Worm (Caenorhabditis elegans): ENCODE results near the gene C33D9.3.

Gene C33D9.3

DNA sequence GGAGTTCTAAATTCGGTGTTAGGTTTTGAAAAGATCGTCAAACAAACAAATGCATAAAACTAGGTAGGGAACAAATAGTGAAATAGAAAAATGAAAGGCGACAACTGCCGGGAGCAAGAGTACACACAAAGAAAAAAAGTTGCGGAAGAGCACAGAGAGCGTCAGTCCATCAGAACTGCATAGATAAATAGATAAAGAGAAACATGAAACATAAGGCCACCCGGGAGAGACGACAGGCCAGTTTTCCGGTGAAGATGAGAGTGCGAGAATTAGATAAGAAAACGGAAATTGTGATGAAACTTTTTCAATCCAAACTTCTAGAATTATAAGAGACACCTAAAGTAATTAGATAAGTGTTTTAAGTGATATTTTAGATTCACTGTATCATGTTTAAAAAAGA is 35.0 kb downstream of the C33D9.3 start (continued):
- TF ChIP-seq dmd-9 (GFP tag; IDR thresholded peaks at IDR 0.05), result no peak
- no peak for TF ChIP-seq mxl-3 (GFP tag; optimal IDR thresholded peaks at IDR 0.05)
- no peak for TF ChIP-seq daf-16 (GFP tag; optimal IDR thresholded peaks at IDR 0.05)
- peak; percentile 72 for TF ChIP-seq daf-16 (tag; optimal IDR thresholded peaks at IDR 0.05)
- TF ChIP-seq ceh-62 (tag; optimal IDR thresholded peaks at IDR 0.05), result no peak
- TF ChIP-seq R02D3.7 (tag; optimal IDR thresholded peaks at IDR 0.05), result no peak
- TF ChIP-seq pqm-1 (tag; optimal IDR thresholded peaks at IDR 0.05), result peak; percentile 89
- no peak for TF ChIP-seq skn-1 (tag; optimal IDR thresholded peaks at IDR 0.05)
- TF ChIP-seq hlh-11 (tag; optimal IDR thresholded peaks at IDR 0.05), result peak; percentile 73
- peak; percentile 59 for TF ChIP-seq dve-1 (tag; optimal IDR thresholded peaks at IDR 0.05; ENCODE audit: insufficient read depth)
- TF ChIP-seq tra-1 (GFP tag; IDR thresholded peaks at IDR 0.05), result 0 out of 2 replicates have a peak, but pooled peaks have one; percentile 44
- TF ChIP-seq ceh-82 (tag; optimal IDR thresholded peaks at IDR 0.05), result no peak
- TF ChIP-seq nhr-42 (GFP tag; IDR thresholded peaks at IDR 0.05), result no peak
- no peak for TF ChIP-seq hmg-1.1 (GFP tag; IDR thresholded peaks at IDR 0.05)
- TF ChIP-seq ZK546.5 (tag; optimal IDR thresholded peaks at IDR 0.05), result no peak
- no peak for TF ChIP-seq hif-1 (tag; optimal IDR thresholded peaks at IDR 0.05)
- no peak for TF ChIP-seq ceh-44 (GFP tag; IDR thresholded peaks at IDR 0.05)
- no peak for TF ChIP-seq F10B5.3 (tag; optimal IDR thresholded peaks at IDR 0.05)
- peak in 1 of 2 experiments; percentile 4 for TF ChIP-seq lsy-2 (tag; optimal IDR thresholded peaks at IDR 0.05)
- TF ChIP-seq nhr-6 (tag; optimal IDR thresholded peaks at IDR 0.05), result no peak
- TF ChIP-seq nhr-10 (tag; optimal IDR thresholded peaks at IDR 0.05), result no peak
- TF ChIP-seq ZK337.2 (GFP tag; IDR thresholded peaks at IDR 0.05), result no peak
- no peak for TF ChIP-seq duxl-1 (tag; optimal IDR thresholded peaks at IDR 0.05; ENCODE audit: poor library complexity)
- no peak for TF ChIP-seq attf-4 (tag; optimal IDR thresholded peaks at IDR 0.05)
- TF ChIP-seq mdl-1 (tag; optimal IDR thresholded peaks at IDR 0.05), result peak in 1 of 2 experiments; percentile 14
- TF ChIP-seq lim-7 (GFP tag; IDR thresholded peaks at IDR 0.05), result no peak
- no peak for TF ChIP-seq fkh-10 (GFP tag; optimal IDR thresholded peaks at IDR 0.05)
- no peak for TF ChIP-seq nhr-48 (tag; optimal IDR thresholded peaks at IDR 0.05)

DNA sequence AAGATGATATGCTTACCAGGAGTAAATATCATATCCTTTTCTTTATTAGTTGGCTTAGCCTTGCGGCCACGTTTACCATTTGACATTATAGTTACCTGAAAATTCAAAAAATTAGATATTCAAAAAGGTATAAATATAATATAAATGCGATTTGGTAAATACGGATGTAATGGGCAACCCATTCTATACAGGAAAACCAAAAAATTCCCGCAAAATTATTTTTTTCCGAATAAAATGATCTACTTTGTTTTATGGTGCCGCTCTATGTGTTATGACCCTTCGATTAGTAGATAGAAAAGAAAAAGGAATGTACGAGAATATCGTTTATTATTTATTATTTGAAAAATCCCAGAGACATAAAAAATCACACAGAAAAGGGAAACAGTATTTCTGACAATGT is 38.0 kb downstream of the C33D9.3 start, which contains the start of gene elli-1:
Gene elli-1, minus strand, starts transcription at position 101 of the 400 bp plus-strand sequence.
- TF ChIP-seq Y105C5A.15 (GFP tag; IDR thresholded peaks at IDR 0.05) (no peak), jun-1 (tag; optimal IDR thresholded peaks at IDR 0.05) (no peak), tra-1 (GFP tag; IDR thresholded peaks at IDR 0.05) (no peak), nhr-28 (tag; optimal IDR thresholded peaks at IDR 0.05) (no peak), unc-130 (GFP tag; optimal IDR thresholded peaks at IDR 0.05) (no peak), zfp-3 (GFP tag; conservative IDR thresholded peaks at IDR 0.05) (no peak), lsy-2 (tag; optimal IDR thresholded peaks at IDR 0.05) (no peak)

DNA sequence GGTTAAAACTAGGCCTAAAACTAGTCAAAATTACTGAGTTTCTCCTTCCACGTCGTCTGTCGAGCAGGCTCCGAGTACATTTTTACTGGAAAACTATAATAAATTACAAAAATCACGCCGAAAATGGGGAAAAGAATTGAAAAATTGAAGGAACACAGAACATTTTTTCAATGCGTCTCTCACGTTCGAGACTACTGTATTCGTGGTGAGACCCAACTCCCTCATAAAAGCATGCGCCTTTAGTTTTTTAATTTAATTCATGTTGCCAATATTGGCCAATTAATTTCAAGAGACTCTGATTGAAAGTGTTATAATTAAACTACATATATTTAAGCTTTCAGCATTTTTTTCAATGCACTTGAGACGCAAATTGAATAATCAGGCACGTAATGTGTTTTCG is 38.6 kb downstream of the C33D9.3 start:
- TF ChIP-seq snpc-1.2 (GFP tag; IDR thresholded peaks at IDR 0.05), result 0 out of 2 replicates have a peak, but pooled peaks have one; percentile 6
- no peak for TF ChIP-seq lin-1 (GFP tag; IDR thresholded peaks at IDR 0.05)

- peak; percentile 34; the same call in 1 of the 2 replicates for TF ChIP-seq snpc-1.2 (GFP tag; IDR thresholded peaks at IDR 0.05)
- no peak for TF ChIP-seq duxl-1 (tag; optimal IDR thresholded peaks at IDR 0.05; ENCODE audit: poor library complexity)
Measured at ce11 chrIV:8752492-8752891, 40.2 kb downstream of the C33D9.3 start.

DNA sequence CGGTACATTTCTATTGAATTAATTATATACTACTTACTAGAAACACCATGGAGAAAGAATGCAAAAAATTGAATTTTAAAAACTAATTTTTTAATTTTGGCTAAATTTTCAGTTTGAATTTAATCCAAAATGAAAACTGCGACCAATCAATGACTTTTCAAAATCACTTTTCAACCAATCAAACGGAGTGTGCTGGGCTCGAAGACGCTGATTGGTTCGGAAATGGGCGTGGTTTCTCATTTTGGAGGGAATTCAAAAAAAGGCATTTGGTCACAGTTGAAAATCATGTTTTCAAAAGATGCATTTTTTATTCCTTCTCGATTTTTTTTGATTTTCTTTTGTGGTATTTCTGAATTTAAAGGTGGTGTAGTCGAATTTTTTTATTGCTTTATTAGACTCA is 43.7 kb downstream of the C33D9.3 start:
- TF ChIP-seq lin-38 (GFP tag; IDR thresholded peaks at IDR 0.05) (no peak), Y5F2A.4 (GFP tag; optimal IDR thresholded peaks at IDR 0.05) (no peak), mdt-29 (GFP tag; IDR thresholded peaks at IDR 0.05) (no peak), zfp-2 (tag; optimal IDR thresholded peaks at IDR 0.05) (no peak), dmd-6 (GFP tag; IDR thresholded peaks at IDR 0.05) (no peak), nhr-42 (GFP tag; IDR thresholded peaks at IDR 0.05) (no peak), skn-1 (tag; optimal IDR thresholded peaks at IDR 0.05) (no peak), dpl-1 (GFP tag; optimal IDR thresholded peaks at IDR 0.05) (no peak), unc-130 (GFP tag; optimal IDR thresholded peaks at IDR 0.05) (no peak), tag-97 (GFP tag; IDR thresholded peaks at IDR 0.05) (no peak)
